Fruit fly (Drosophila melanogaster): ENCODE results near the gene tok.

Gene tok

dm6 chr3R:24719314-24720290 lies at the start of gene tok, which contains the start of gene CG13630:
Gene tok, plus strand, starts transcription at chr3R:24719697.
Gene CG13630, minus strand, starts transcription at chr3R:24719364.
- TF ChIP-seq EcR (GFP tag; optimal IDR thresholded peaks at IDR 0.05) (peak; percentile 86), CG12605 (GFP tag; IDR thresholded peaks at IDR 0.05) (peak; percentile 38), D1 (tag; optimal IDR thresholded peaks at IDR 0.05) (no peak), CG4496 (GFP tag; IDR thresholded peaks at IDR 0.05) (peak; percentile 57; the same call in 1 of the 3 replicates), Pif1B (GFP tag; optimal IDR thresholded peaks at IDR 0.05) (no peak)

dm6 chr3R:24671662-24672061 lies 47.8 kb upstream of the tok start:
- TF ChIP-seq CG15710 (tag; optimal IDR thresholded peaks at IDR 0.05) (no peak), CG14655 (GFP tag; optimal IDR thresholded peaks at IDR 0.05) (no peak), CG13204 (GFP tag; optimal IDR thresholded peaks at IDR 0.05) (no peak), CG32121 (GFP tag; IDR thresholded peaks at IDR 0.05) (no peak), Ets98B (GFP tag; IDR thresholded peaks at IDR 0.05) (no peak), fd96Ca (GFP tag; IDR thresholded peaks at IDR 0.05) (no peak), CG4496 (GFP tag; IDR thresholded peaks at IDR 0.05) (no peak)

- TF ChIP-seq CG8159 (tag; optimal IDR thresholded peaks at IDR 0.05), result no peak
- no peak for TF ChIP-seq CG10348 (GFP tag; IDR thresholded peaks at IDR 0.05)
- TF ChIP-seq CG34367 (tag; optimal IDR thresholded peaks at IDR 0.05), result no peak
- no peak for TF ChIP-seq EcR (GFP tag; optimal IDR thresholded peaks at IDR 0.05)
- TF ChIP-seq fd96Ca (GFP tag; IDR thresholded peaks at IDR 0.05), result no peak
- TF ChIP-seq Pif1B (GFP tag; optimal IDR thresholded peaks at IDR 0.05), result no peak
- no peak for TF ChIP-seq CG17806 (tag; optimal IDR thresholded peaks at IDR 0.05)
- TF ChIP-seq CG13204 (GFP tag; optimal IDR thresholded peaks at IDR 0.05), result no peak
- no peak for TF ChIP-seq CG12605 (GFP tag; IDR thresholded peaks at IDR 0.05)
- no peak for TF ChIP-seq Pif1A (GFP tag; optimal IDR thresholded peaks at IDR 0.05)
- TF ChIP-seq Ets98B (GFP tag; IDR thresholded peaks at IDR 0.05), result no peak
- TF ChIP-seq rn (GFP tag; IDR thresholded peaks at IDR 0.05), result no peak
- TF ChIP-seq CG15710 (tag; optimal IDR thresholded peaks at IDR 0.05), result no peak
- TF ChIP-seq CG14655 (GFP tag; optimal IDR thresholded peaks at IDR 0.05), result no peak
Observed at dm6 chr3R:24692863-24693262, 26.6 kb upstream of the tok start.

- no peak for TF ChIP-seq CG4496 (GFP tag; IDR thresholded peaks at IDR 0.05)
Observed at dm6 chr3R:24699309-24699708, 20.2 kb upstream of the tok start.

dm6 chr3R:24712375-24712830 lies 7.1 kb upstream of the tok start, which contains the start of the genes CG13627 and CG46316:
Gene CG13627, plus strand, starts transcription at chr3R:24712780.
Gene CG46316, plus strand, starts transcription at chr3R:24712780.
- peak; percentile 17; the same call in 1 of the 2 replicates for TF ChIP-seq CG32121 (GFP tag; IDR thresholded peaks at IDR 0.05)
- 0 out of 3 replicates have a peak, but pooled peaks have one; percentile 11 for TF ChIP-seq fd96Ca (GFP tag; IDR thresholded peaks at IDR 0.05)
- TF ChIP-seq CG15710 (tag; optimal IDR thresholded peaks at IDR 0.05), result no peak
- TF ChIP-seq CG17806 (tag; optimal IDR thresholded peaks at IDR 0.05), result no peak
- TF ChIP-seq Ets98B (GFP tag; IDR thresholded peaks at IDR 0.05), result peak; percentile 57
- TF ChIP-seq rn (GFP tag; IDR thresholded peaks at IDR 0.05), result no peak
- TF ChIP-seq CG14655 (GFP tag; optimal IDR thresholded peaks at IDR 0.05), result peak; percentile 32
- TF ChIP-seq CG4496 (GFP tag; IDR thresholded peaks at IDR 0.05), result no peak

dm6 chr3R:24717289-24717688 lies 2.2 kb upstream of the tok start, which contains the start of gene Polr2L:
Gene Polr2L, plus strand, starts transcription at chr3R:24717511.
- TF ChIP-seq CG13204 (GFP tag; optimal IDR thresholded peaks at IDR 0.05) (no peak), Pif1B (GFP tag; optimal IDR thresholded peaks at IDR 0.05) (no peak), Pif1A (GFP tag; optimal IDR thresholded peaks at IDR 0.05) (no peak), CG14655 (GFP tag; optimal IDR thresholded peaks at IDR 0.05) (no peak), CG15710 (tag; optimal IDR thresholded peaks at IDR 0.05) (no peak), fd96Ca (GFP tag; IDR thresholded peaks at IDR 0.05) (no peak), CG8301 (tag; optimal IDR thresholded peaks at IDR 0.05) (no peak), CG8159 (tag; optimal IDR thresholded peaks at IDR 0.05) (no peak), CG10348 (GFP tag; IDR thresholded peaks at IDR 0.05) (no peak), gl (tag; optimal IDR thresholded peaks at IDR 0.05) (no peak), CG12605 (GFP tag; IDR thresholded peaks at IDR 0.05) (no peak), rn (GFP tag; IDR thresholded peaks at IDR 0.05) (no peak), CG34367 (tag; optimal IDR thresholded peaks at IDR 0.05) (no peak), CG9948 (tag; optimal IDR thresholded peaks at IDR 0.05) (no peak)

Data from whole organism, pupa.